Fruit fly (Drosophila melanogaster) whole organism, embryonic: ENCODE measurements around the gene CG6739.
A peak's percentile ranks its signal among the peaks of the same experiment; 100 is the strongest.

Experiments
- Awh ChIP-seq: fragments of 200-800 bp; sonication (Bioruptor generic); IDR thresholded peaks from 2 replicates; pipeline ENCODE4, ENCODE4 v1.3.6; 2022; ENCODE audit warnings: missing biosample characterization, missing genetic modification characterization
- Blimp-1 ChIP-seq: fragments of 200-800 bp; sonication (Bioruptor generic); optimal IDR thresholded peaks from 3 replicates; lab custom pipeline; 2018; ENCODE audit warnings: missing biosample characterization, missing genetic modification characterization, mild to moderate bottlenecking, moderate library complexity, missing genetic modification reagents
- CG13287 ChIP-seq: fragments of 200-800 bp; sonication (Bioruptor generic); IDR thresholded peaks from 2 replicates; pipeline ENCODE4 v1.3.6; 2022; ENCODE audit warnings: missing biosample characterization, missing genetic modification characterization; ENCODE audit not compliant: partially characterized antibody
- CG17912 ChIP-seq: fragments of 200-800 bp; sonication (Bioruptor generic); optimal IDR thresholded peaks from 2 replicates; lab custom pipeline; 2018; ENCODE audit warnings: missing biosample characterization, mild to moderate bottlenecking, missing genetic modification characterization
- CG1832 ChIP-seq: fragments of 200-800 bp; sonication (Bioruptor generic); optimal IDR thresholded peaks from 2 replicates; lab custom pipeline; 2017; ENCODE audit warnings: missing biosample characterization, mild to moderate bottlenecking, missing genetic modification characterization, inconsistent platforms
- CG30020 ChIP-seq: fragments of 200-800 bp; optimal IDR thresholded peaks from 2 replicates; lab custom pipeline; 2019; ENCODE audit warnings: missing biosample characterization, mild to moderate bottlenecking, missing genetic modification characterization, moderate library complexity
- CG31365 ChIP-seq: fragments of 200-800 bp; sonication (Bioruptor generic); optimal IDR thresholded peaks from 2 replicates; lab custom pipeline; 2018; ENCODE audit warnings: missing biosample characterization, mild to moderate bottlenecking, missing genetic modification characterization
- CG3163 ChIP-seq: fragments of 200-800 bp; sonication (Bioruptor generic); optimal IDR thresholded peaks from 3 replicates; lab custom pipeline; 2016; ENCODE audit warnings: missing biosample characterization, missing genetic modification characterization
- CG3281 ChIP-seq: fragments of 200-800 bp; sonication (Bioruptor generic); optimal IDR thresholded peaks from 3 replicates; lab custom pipeline; 2017; ENCODE audit warnings: missing biosample characterization, mild to moderate bottlenecking, missing genetic modification characterization
- CG33557 ChIP-seq: fragments of 200-800 bp; sonication (Bioruptor generic); optimal IDR thresholded peaks from 2 replicates; lab custom pipeline; 2019; ENCODE audit warnings: missing biosample characterization, mild to moderate bottlenecking, missing genetic modification characterization, moderate library complexity
- CG3407 ChIP-seq: fragments of 200-800 bp; sonication (Bioruptor generic); optimal IDR thresholded peaks from 2 replicates; lab custom pipeline; 2018; ENCODE audit warnings: missing biosample characterization, mild to moderate bottlenecking, missing genetic modification characterization
- CG3726 ChIP-seq: fragments of 200-800 bp; sonication (Bioruptor generic); IDR thresholded peaks from 3 replicates; pipeline ENCODE4, ENCODE4 v1.3.6; 2022; ENCODE audit warnings: missing biosample characterization, missing genetic modification characterization
- CG6689 ChIP-seq: fragments of 200-800 bp; sonication (Bioruptor generic); IDR thresholded peaks from 2 replicates; pipeline ENCODE4 v1.3.6; 2022; ENCODE audit warnings: missing biosample characterization, missing genetic modification characterization
- CG8290 ChIP-seq, 3 experiments: fragments of 200-800 bp; sonication (Bioruptor generic); optimal IDR thresholded peaks; 2 replicates each; lab custom pipeline; 2016 to 2019; ENCODE audit warnings: missing biosample characterization in 3 of 3, missing genetic modification characterization in 3 of 3, mild to moderate bottlenecking in 2 of 3, moderate library complexity in 1 of 3
- CG8388 ChIP-seq: fragments of 200-800 bp; sonication (Bioruptor generic); optimal IDR thresholded peaks from 2 replicates; lab custom pipeline; 2019; ENCODE audit warnings: missing biosample characterization, mild to moderate bottlenecking, missing genetic modification characterization, moderate library complexity
- CG9215 ChIP-seq: fragments of 200-800 bp; sonication (Bioruptor generic); IDR thresholded peaks from 2 replicates; pipeline ENCODE4 v1.3.6; 2022; ENCODE audit warnings: missing biosample characterization, missing genetic modification characterization
- D19B ChIP-seq: fragments of 200-800 bp; sonication (Bioruptor generic); optimal IDR thresholded peaks from 2 replicates; lab custom pipeline; 2017; ENCODE audit warnings: missing biosample characterization, mild to moderate bottlenecking, missing genetic modification characterization
- Deaf1 ChIP-seq: fragments of 200-800 bp; optimal IDR thresholded peaks from 3 replicates; lab custom pipeline; 2019; ENCODE audit warnings: missing biosample characterization, mild to moderate bottlenecking, missing genetic modification characterization, moderate library complexity
- Drgx ChIP-seq: fragments of 200-800 bp; sonication (Bioruptor generic); IDR thresholded peaks from 2 replicates; pipeline ENCODE4 v1.3.6; 2022; ENCODE audit warnings: missing biosample characterization, missing genetic modification characterization
- Elba2 ChIP-seq: fragments of 200-800 bp; sonication (Bioruptor generic); optimal IDR thresholded peaks from 3 replicates; lab custom pipeline; 2016; ENCODE audit warnings: missing biosample characterization, missing genetic modification characterization
- Hmx ChIP-seq: fragments of 200-800 bp; sonication (Bioruptor generic); optimal IDR thresholded peaks from 2 replicates; lab custom pipeline; 2016; ENCODE audit warnings: missing biosample characterization, missing genetic modification characterization
- Jarid2 ChIP-seq: fragments of 200-800 bp; sonication (Bioruptor generic); optimal IDR thresholded peaks from 3 replicates; lab custom pipeline; 2017; ENCODE audit warnings: mild to moderate bottlenecking, missing biosample characterization, missing genetic modification reagents, missing genetic modification characterization
- Lpt ChIP-seq: fragments of >200 bp; optimal IDR thresholded peaks from 2 replicates; lab custom pipeline; 2018; ENCODE audit warnings: missing biosample characterization, missing genetic modification characterization
- Mrtf ChIP-seq: fragments of 200-800 bp; sonication (Bioruptor generic); IDR thresholded peaks from 3 replicates; pipeline ENCODE4 v1.3.6; 2022; ENCODE audit warnings: missing biosample characterization, missing genetic modification characterization
- Poxn ChIP-seq: fragments of 200-800 bp; sonication (Bioruptor generic); IDR thresholded peaks from 2 replicates; pipeline ENCODE4 v1.3.6; 2022; ENCODE audit warnings: missing biosample characterization, missing genetic modification characterization
- Six4 ChIP-seq: fragments of 200-800 bp; sonication (Bioruptor generic); optimal IDR thresholded peaks from 2 replicates; lab custom pipeline; 2016; ENCODE audit warnings: missing biosample characterization, missing genetic modification characterization
- Spps ChIP-seq: fragments of 200-800 bp; sonication (Bioruptor generic); optimal IDR thresholded peaks from 2 replicates; lab custom pipeline; 2018; ENCODE audit warnings: missing biosample characterization, mild to moderate bottlenecking, missing genetic modification characterization
- Trl ChIP-seq, 3 experiments: fragments of >200 bp in 2 of 3; fragments of 200-800 bp in 1 of 3; sonication (Bioruptor generic) in 1 of 3; optimal IDR thresholded peaks; 2 replicates in 1 of 3; 3 replicates in 2 of 3; lab custom pipeline; 2016 to 2017; ENCODE audit warnings: missing biosample characterization in 1 of 3, missing genetic modification characterization in 1 of 3
- abd-A ChIP-seq: fragments of 200-800 bp; sonication (Bioruptor generic); optimal IDR thresholded peaks from 3 replicates; lab custom pipeline; 2019; ENCODE audit warnings: missing biosample characterization, mild to moderate bottlenecking, missing genetic modification characterization, moderate library complexity
- bbx ChIP-seq: fragments of 200-800 bp; sonication (Bioruptor generic); IDR thresholded peaks from 2 replicates; pipeline ENCODE4 v1.3.6; 2022; ENCODE audit warnings: missing biosample characterization, missing genetic modification characterization; ENCODE audit not compliant: partially characterized antibody
- cato ChIP-seq: fragments of 200-800 bp; sonication (Bioruptor generic); optimal IDR thresholded peaks from 2 replicates; lab custom pipeline; 2016; ENCODE audit warnings: missing biosample characterization, missing genetic modification characterization, borderline replicate concordance
- caup ChIP-seq: fragments of 200-800 bp; sonication (Bioruptor generic); optimal IDR thresholded peaks from 3 replicates; lab custom pipeline; 2017; ENCODE audit warnings: missing biosample characterization, mild to moderate bottlenecking, missing genetic modification characterization, moderate library complexity; ENCODE audit not compliant: severe bottlenecking
- chinmo ChIP-seq: fragments of 200-800 bp; sonication (Bioruptor generic); IDR thresholded peaks from 4 replicates; pipeline ENCODE4 v1.3.6; 2022; ENCODE audit warnings: missing biosample characterization, missing genetic modification characterization; ENCODE audit not compliant: partially characterized antibody
- cwo ChIP-seq: fragments of 200-800 bp; sonication (Bioruptor generic); optimal IDR thresholded peaks from 3 replicates; lab custom pipeline; 2017; ENCODE audit warnings: missing biosample characterization, missing genetic modification characterization, mild to moderate bottlenecking, moderate library complexity, missing genetic modification reagents
- gsb-n ChIP-seq: fragments of 200-800 bp; sonication (Bioruptor generic); optimal IDR thresholded peaks from 3 replicates; lab custom pipeline; 2018; ENCODE audit warnings: missing biosample characterization, mild to moderate bottlenecking, missing genetic modification characterization
- gt ChIP-seq: fragments of 200-800 bp; sonication (Bioruptor generic); IDR thresholded peaks from 2 replicates; pipeline ENCODE4 v1.3.6; 2022; ENCODE audit warnings: missing biosample characterization, missing genetic modification characterization
- hbn ChIP-seq: fragments of 200-800 bp; sonication (Bioruptor generic); IDR thresholded peaks from 2 replicates; pipeline ENCODE4 v1.3.6; 2022; ENCODE audit warnings: missing biosample characterization, missing genetic modification characterization; ENCODE audit not compliant: partially characterized antibody
- ind ChIP-seq: fragments of 200-800 bp; sonication (Bioruptor generic); optimal IDR thresholded peaks from 3 replicates; lab custom pipeline; 2016; ENCODE audit warnings: missing biosample characterization, missing genetic modification characterization
- inv ChIP-seq: fragments of 200-800 bp; sonication (Bioruptor generic); IDR thresholded peaks from 2 replicates; pipeline ENCODE4 v1.3.6; 2022; ENCODE audit warnings: missing biosample characterization, missing genetic modification characterization; ENCODE audit not compliant: partially characterized antibody
- mld ChIP-seq: fragments of 200-800 bp; sonication (Bioruptor generic); IDR thresholded peaks from 3 replicates; pipeline ENCODE4 v1.3.6; 2022; ENCODE audit warnings: missing biosample characterization, missing genetic modification characterization; ENCODE audit not compliant: partially characterized antibody
- oc ChIP-seq: fragments of 200-800 bp; sonication (Bioruptor generic); optimal IDR thresholded peaks from 2 replicates; lab custom pipeline; 2018; ENCODE audit warnings: missing biosample characterization, mild to moderate bottlenecking, missing genetic modification characterization, moderate library complexity
- onecut ChIP-seq: fragments of 200-800 bp; sonication (Bioruptor generic); IDR thresholded peaks from 2 replicates; pipeline ENCODE4 v1.3.6; 2022; ENCODE audit warnings: missing biosample characterization, missing genetic modification characterization
- pzg ChIP-seq: fragments of 200-800 bp; sonication (Bioruptor generic); optimal IDR thresholded peaks from 3 replicates; lab custom pipeline; 2018; ENCODE audit warnings: missing biosample characterization, mild to moderate bottlenecking, missing genetic modification characterization, moderate library complexity
- seq ChIP-seq: fragments of 200-800 bp; sonication (Bioruptor generic); IDR thresholded peaks from 2 replicates; pipeline ENCODE4 v1.3.6; 2022; ENCODE audit warnings: missing biosample characterization, missing genetic modification characterization
- tgo ChIP-seq: fragments of 200-800 bp; sonication (Bioruptor generic); IDR thresholded peaks from 3 replicates; pipeline ENCODE4 v1.3.6; 2022; ENCODE audit warnings: missing biosample characterization, missing genetic modification characterization

CG6739 gene

DNA sequence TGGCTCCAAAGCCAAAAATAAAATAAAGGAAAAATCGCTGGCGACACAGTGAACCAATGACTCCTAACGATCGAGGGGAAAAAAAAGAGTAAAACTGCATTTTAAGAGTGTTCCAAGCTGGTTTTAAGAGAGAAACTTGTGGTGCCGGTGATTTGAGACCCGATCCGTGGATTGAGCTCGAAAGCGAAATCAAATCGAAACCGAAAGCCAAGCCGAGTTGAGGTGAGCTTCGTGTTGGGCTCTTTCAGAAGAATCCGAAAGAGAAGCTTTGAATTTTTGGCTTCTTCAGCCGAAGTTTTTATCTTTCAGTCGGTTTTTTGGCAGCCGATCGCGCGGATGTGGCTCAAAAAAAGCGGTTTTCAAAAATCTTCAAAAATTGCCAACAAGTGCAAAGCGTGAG is at the start of gene CG6739:
CG6739 (plus strand) TSS at position 307 of the 400 bp plus-strand sequence.
- peak; percentile 91 for TF ChIP-seq CG3163 (GFP tag; lab: Kevin White, UChicago)
- TF ChIP-seq Drgx: 0 out of 2 replicates have a peak, but pooled peaks have one; percentile 28
- no peak for TF ChIP-seq CG31365 (tag; lab: Kevin White, UChicago)
- TF ChIP-seq cato (GFP tag; lab: Kevin White, UChicago): no peak
- TF ChIP-seq Blimp-1 (GFP tag; lab: Kevin White, UChicago): peak; percentile 95
- TF ChIP-seq inv (GFP tag; lab: Robert Waterston, UW): no peak
- peak; percentile 31 to 43 for TF ChIP-seq Trl (optimal IDR thresholded peaks at IDR 0.05; lab: Kevin White, UChicago)
- TF ChIP-seq Trl (GFP tag; optimal IDR thresholded peaks at IDR 0.05; lab: Kevin White, UChicago): no peak
- TF ChIP-seq Jarid2 (GFP tag; lab: Kevin White, UChicago): peak; percentile 24
- TF ChIP-seq CG13287 (GFP tag; lab: Robert Waterston, UW): peak; percentile 13; the same call in 1 of the 2 replicates
- TF ChIP-seq CG33557 (GFP tag; lab: Kevin White, UChicago): peak; percentile 39
- peak; percentile 92 for TF ChIP-seq Deaf1
- TF ChIP-seq chinmo (GFP tag; lab: Robert Waterston, UW): 0 out of 4 replicates have a peak, but pooled peaks have one; percentile 33

- no peak for TF ChIP-seq pzg
- no peak for TF ChIP-seq caup (GFP tag; lab: Kevin White, UChicago)
- peak; percentile 54 for TF ChIP-seq CG8388 (GFP tag; lab: Kevin White, UChicago)
- TF ChIP-seq onecut: no peak
- peak; percentile 39; the same call in 1 of the 2 replicates for TF ChIP-seq Drgx
These were observed 48.7 kb upstream of the CG6739 start for dm6 chr2L:7559532-7559931.

DNA sequence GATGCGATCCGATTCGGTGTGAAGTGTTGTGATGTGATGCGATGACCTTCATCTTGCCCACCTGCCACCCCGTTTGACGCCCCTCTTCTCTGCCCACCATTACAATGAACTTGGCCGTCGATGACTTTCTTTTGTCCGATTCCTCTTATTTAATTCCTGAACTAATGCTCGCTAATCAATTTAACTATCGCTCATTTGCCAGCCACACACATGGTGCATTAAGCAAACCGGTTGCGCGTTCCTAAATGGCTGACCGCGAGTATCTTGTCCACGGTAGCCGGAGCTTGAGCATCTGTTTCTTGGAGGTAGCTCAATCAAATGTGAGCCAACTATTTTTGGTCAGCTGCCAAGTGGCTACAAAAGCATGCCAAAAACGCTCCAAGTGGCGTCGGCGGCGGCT is 45.6 kb upstream of the CG6739 start:
- TF ChIP-seq CG8290 (GFP tag; optimal IDR thresholded peaks at IDR 0.05; lab: Kevin White, UChicago) (no peak), CG8290 (tag; optimal IDR thresholded peaks at IDR 0.05; lab: Kevin White, UChicago) (peak in 1 of 2 experiments; percentile 2), CG6689 (no peak), CG17912 (GFP tag; lab: Kevin White, UChicago) (no peak), oc (tag; lab: Kevin White, UChicago) (peak; percentile 73), Spps (tag; lab: Kevin White, UChicago) (no peak), Elba2 (GFP tag; lab: Kevin White, UChicago) (no peak), hbn (no peak), tgo (GFP tag; lab: Robert Waterston, UW) (no peak), Six4 (GFP tag; lab: Kevin White, UChicago) (no peak), Hmx (GFP tag; lab: Kevin White, UChicago) (no peak), abd-A (tag; lab: Kevin White, UChicago) (peak; percentile 27), cwo (GFP tag; lab: Kevin White, UChicago) (no peak), Lpt (GFP tag; lab: Kevin White, UChicago) (no peak), gsb-n (tag; lab: Kevin White, UChicago) (peak; percentile 26), D19B (GFP tag; lab: Kevin White, UChicago) (no peak), CG9215 (GFP tag; lab: Robert Waterston, UW) (no peak), ind (GFP tag; lab: Kevin White, UChicago) (no peak), CG3281 (GFP tag; lab: Kevin White, UChicago) (no peak), onecut (no peak), CG3407 (GFP tag; lab: Kevin White, UChicago) (no peak), CG1832 (GFP tag; lab: Kevin White, UChicago) (no peak), CG3726 (no peak), bbx (GFP tag; lab: Robert Waterston, UW) (no peak), gt (GFP tag; lab: Robert Waterston, UW) (no peak), Poxn (GFP tag; lab: Robert Waterston, UW) (no peak), CG30020 (tag; lab: Kevin White, UChicago) (no peak), Mrtf (GFP tag; lab: Robert Waterston, UW) (no peak), Awh (GFP tag; lab: Robert Waterston, UW) (peak; percentile 62; the same call in 1 of the 2 replicates), cato (GFP tag; lab: Kevin White, UChicago) (no peak), mld (GFP tag; lab: Robert Waterston, UW) (no peak), seq (GFP tag; lab: Robert Waterston, UW) (no peak)
